Worm (Caenorhabditis elegans): Measurements from ENCODE around the gene C25F9.16.

The C25F9.16 gene

ce11 chrV:19428936-19429335 is 5.3 kb upstream of the C25F9.16 start:
- TF ChIP-seq die-1 (tag; optimal IDR thresholded peaks at IDR 0.05) = no peak
- no peak for TF ChIP-seq hsf-1 (GFP tag; IDR thresholded peaks at IDR 0.05)
- no peak for TF ChIP-seq sea-2 (GFP tag; IDR thresholded peaks at IDR 0.05)
- no peak for TF ChIP-seq hrde-1 (tag; optimal IDR thresholded peaks at IDR 0.05; ENCODE audit: borderline replicate concordance)
- no peak for TF ChIP-seq B0019.2 (GFP tag; conservative IDR thresholded peaks at IDR 0.05)
- TF ChIP-seq ztf-25 (GFP tag; IDR thresholded peaks at IDR 0.05) = no peak
- TF ChIP-seq nhr-179 (tag; optimal IDR thresholded peaks at IDR 0.05) = no peak
- no peak for TF ChIP-seq ccch-3 (GFP tag; optimal IDR thresholded peaks at IDR 0.05)
- TF ChIP-seq B0336.3 (GFP tag; IDR thresholded peaks at IDR 0.05) = no peak
- no peak for TF ChIP-seq Y56A3A.18 (GFP tag; IDR thresholded peaks at IDR 0.05)
- TF ChIP-seq Y53G8AR.9 (GFP tag; conservative IDR thresholded peaks at IDR 0.05) = no peak
- no peak for TF ChIP-seq bed-2 (GFP tag; IDR thresholded peaks at IDR 0.05)
- TF ChIP-seq mxl-1 (tag; optimal IDR thresholded peaks at IDR 0.05) = no peak
- TF ChIP-seq C17E4.6 (GFP tag; IDR thresholded peaks at IDR 0.05) = no peak
- no peak for TF ChIP-seq ceh-40 (GFP tag; IDR thresholded peaks at IDR 0.05)
- no peak for TF ChIP-seq athp-1 (tag; optimal IDR thresholded peaks at IDR 0.05)
- no peak for TF ChIP-seq egrh-3 (GFP tag; IDR thresholded peaks at IDR 0.05)
- no peak for TF ChIP-seq snpc-1.3 (tag; optimal IDR thresholded peaks at IDR 0.05; ENCODE audit: insufficient read depth)
- no peak for TF ChIP-seq nfyb-1 (GFP tag; IDR thresholded peaks at IDR 0.05)

DNA sequence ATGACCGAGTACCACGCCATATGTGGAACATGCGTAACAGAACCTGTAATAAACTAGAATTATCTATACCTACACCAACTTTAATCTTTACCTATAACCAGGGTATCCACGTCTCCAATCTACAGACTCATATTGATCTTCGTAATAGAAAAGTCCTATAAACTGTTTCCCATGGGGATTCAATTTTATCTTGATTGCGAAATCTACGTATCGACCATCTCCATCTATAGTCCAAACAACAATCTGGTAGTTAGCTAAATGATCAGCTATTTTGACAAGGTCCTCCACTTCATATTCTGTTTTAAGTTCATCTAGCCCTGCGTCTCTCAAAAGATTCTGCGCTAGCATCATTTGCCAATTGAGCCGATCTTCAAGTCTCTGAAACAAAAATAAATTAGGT is 4.6 kb upstream of the C25F9.16 start:
- no peak for TF ChIP-seq Y67H2A.10 (GFP tag; conservative IDR thresholded peaks at IDR 0.05)
- no peak for TF ChIP-seq cebp-1 (GFP tag; IDR thresholded peaks at IDR 0.05)
- no peak for TF ChIP-seq cebp-1 (tag; optimal IDR thresholded peaks at IDR 0.05)

- TF ChIP-seq cebp-2 (GFP tag; IDR thresholded peaks at IDR 0.05) = no peak
- peak; percentile 24 for TF ChIP-seq fkh-3 (tag; optimal IDR thresholded peaks at IDR 0.05)
- TF ChIP-seq F52B5.7 (tag; optimal IDR thresholded peaks at IDR 0.05) = peak; percentile 63
- TF ChIP-seq sea-2 (GFP tag; IDR thresholded peaks at IDR 0.05) = peak; percentile 67; the same call in 1 of the 2 replicates
- no peak for TF ChIP-seq lsy-27 (tag; optimal IDR thresholded peaks at IDR 0.05; ENCODE audit: borderline replicate concordance, insufficient read depth)
- peak; percentile 67 for TF ChIP-seq athp-1 (tag; optimal IDR thresholded peaks at IDR 0.05)
- peak; percentile 23 for TF ChIP-seq sptf-2 (GFP tag; optimal IDR thresholded peaks at IDR 0.05)
- TF ChIP-seq bed-2 (GFP tag; IDR thresholded peaks at IDR 0.05) = 0 out of 2 replicates have a peak, but pooled peaks have one; percentile 10
- 0 out of 2 replicates have a peak, but pooled peaks have one; percentile 10 for TF ChIP-seq C17E4.6 (GFP tag; IDR thresholded peaks at IDR 0.05)
- TF ChIP-seq ceh-27 (GFP tag; optimal IDR thresholded peaks at IDR 0.05) = no peak
- TF ChIP-seq aptf-3 (GFP tag; IDR thresholded peaks at IDR 0.05) = 0 out of 2 replicates have a peak, but pooled peaks have one; percentile 21
- no peak for TF ChIP-seq F23B12.7 (tag; optimal IDR thresholded peaks at IDR 0.05; ENCODE audit: insufficient read depth)
- peak; percentile 3 for TF ChIP-seq ztf-3 (GFP tag; optimal IDR thresholded peaks at IDR 0.05)
- 0 out of 2 replicates have a peak, but pooled peaks have one; percentile 35 for TF ChIP-seq madf-3 (GFP tag; IDR thresholded peaks at IDR 0.05)
- TF ChIP-seq hmg-1.2 (GFP tag; IDR thresholded peaks at IDR 0.05) = peak; percentile 28; the same call in 1 of the 2 replicates
- TF ChIP-seq zim-3 (tag; optimal IDR thresholded peaks at IDR 0.05) = peak; percentile 52
- no peak for TF ChIP-seq hmg-20 (GFP tag; IDR thresholded peaks at IDR 0.05)
- 0 out of 2 replicates have a peak, but pooled peaks have one; percentile 39 for TF ChIP-seq dox-1 (GFP tag; IDR thresholded peaks at IDR 0.05)
- TF ChIP-seq chd-7 (tag; optimal IDR thresholded peaks at IDR 0.05) = peak; percentile 49
- peak; percentile 34; the same call in 1 of the 2 replicates for TF ChIP-seq attf-3 (GFP tag; conservative IDR thresholded peaks at IDR 0.05)
- peak; percentile 46 for TF ChIP-seq ekl-4 (GFP tag; IDR thresholded peaks at IDR 0.05)
- no peak for TF ChIP-seq pha-4 (tag; optimal IDR thresholded peaks at IDR 0.05)
- 0 out of 2 replicates have a peak, but pooled peaks have one; percentile 44 for TF ChIP-seq lin-26 (GFP tag; IDR thresholded peaks at IDR 0.05)
Observed at ce11 chrV:19430351-19430913, 3.8 kb upstream of the C25F9.16 start.
